Fruit fly (Drosophila melanogaster): ENCODE data around the gene TfIIEalpha.
A peak's percentile ranks its signal among the peaks of the same experiment; 100 is the strongest.

Gene TfIIEalpha

dm6 chr3L:11707978-11708632 lies 26.3 kb downstream of the TfIIEalpha start, which contains the start of gene CG11658:
CG11658 (minus strand) TSS chr3L:11708553.
- TF ChIP-seq Sp1 (GFP tag; optimal IDR thresholded peaks at IDR 0.05) (no peak), Hnf4 (GFP tag; optimal IDR thresholded peaks at IDR 0.05) (no peak), OdsH (GFP tag; optimal IDR thresholded peaks at IDR 0.05) (no peak), dsf (GFP tag; optimal IDR thresholded peaks at IDR 0.05; ENCODE audit: borderline replicate concordance) (no peak), dl (GFP tag; optimal IDR thresholded peaks at IDR 0.05; ENCODE audit: insufficient read depth in 1 of 2, partially characterized antibody in 2 of 2) (peak; percentile 26 to 50), fru (GFP tag; optimal IDR thresholded peaks at IDR 0.05) (no peak), CG9705 (GFP tag; optimal IDR thresholded peaks at IDR 0.05) (no peak), CrebA (GFP tag; optimal IDR thresholded peaks at IDR 0.05; ENCODE audit: borderline replicate concordance) (no peak), N (GFP tag; optimal IDR thresholded peaks at IDR 0.05) (no peak), usp (GFP tag; optimal IDR thresholded peaks at IDR 0.05) (no peak), sv (GFP tag; optimal IDR thresholded peaks at IDR 0.05) (no peak), HLH106 (tag; optimal IDR thresholded peaks at IDR 0.05) (no peak), psq (GFP tag; optimal IDR thresholded peaks at IDR 0.05) (peak; percentile 57), Dif (GFP tag; optimal IDR thresholded peaks at IDR 0.05; ENCODE audit: partially characterized antibody) (peak; percentile 32), foxo (GFP tag; optimal IDR thresholded peaks at IDR 0.05) (no peak), ey (GFP tag; optimal IDR thresholded peaks at IDR 0.05) (no peak), tai (GFP tag; optimal IDR thresholded peaks at IDR 0.05) (no peak), dmrt93B (GFP tag; optimal IDR thresholded peaks at IDR 0.05) (no peak), GATAd (GFP tag; optimal IDR thresholded peaks at IDR 0.05) (no peak), woc (GFP tag; optimal IDR thresholded peaks at IDR 0.05) (no peak), jim (GFP tag; optimal IDR thresholded peaks at IDR 0.05) (no peak), Hr78 (GFP tag; optimal IDR thresholded peaks at IDR 0.05) (no peak), Jra (GFP tag; optimal IDR thresholded peaks at IDR 0.05) (peak; percentile 15), Hr83 (GFP tag; optimal IDR thresholded peaks at IDR 0.05; ENCODE audit: poor library complexity, severe bottlenecking) (peak; percentile 63), lola (GFP tag; optimal IDR thresholded peaks at IDR 0.05) (no peak), h (GFP tag; optimal IDR thresholded peaks at IDR 0.05) (no peak), Myc (optimal IDR thresholded peaks at IDR 0.05) (peak; percentile 5), Mio (GFP tag; optimal IDR thresholded peaks at IDR 0.05) (no peak), Abd-B (GFP tag; optimal IDR thresholded peaks at IDR 0.05) (no peak), Vsx2 (GFP tag; optimal IDR thresholded peaks at IDR 0.05; ENCODE audit: partially characterized antibody) (no peak), sage (GFP tag; optimal IDR thresholded peaks at IDR 0.05) (no peak), pan (optimal IDR thresholded peaks at IDR 0.05) (no peak), Dfd (GFP tag; optimal IDR thresholded peaks at IDR 0.05) (no peak), Rel (GFP tag; optimal IDR thresholded peaks at IDR 0.05) (no peak), Rel (tag; optimal IDR thresholded peaks at IDR 0.05) (peak; percentile 61), rgr (GFP tag; optimal IDR thresholded peaks at IDR 0.05) (no peak), br (GFP tag; optimal IDR thresholded peaks at IDR 0.05) (no peak)

dm6 chr3L:11708633-11709116 lies 26.8 kb downstream of the TfIIEalpha start, which contains the start of the genes Ccdc56 and mtTFB1:
Ccdc56 (plus strand) TSS chr3L:11708979.
mtTFB1 (plus strand) TSS chr3L:11708979.
- TF ChIP-seq pan (optimal IDR thresholded peaks at IDR 0.05) (no peak), h (GFP tag; optimal IDR thresholded peaks at IDR 0.05) (peak; percentile 55), Hnf4 (GFP tag; optimal IDR thresholded peaks at IDR 0.05) (peak; percentile 3), foxo (GFP tag; optimal IDR thresholded peaks at IDR 0.05) (peak in 1 of 2 experiments; percentile 7), Myc (optimal IDR thresholded peaks at IDR 0.05) (no peak)

dm6 chr3L:11711059-11711628 lies 29.3 kb downstream of the TfIIEalpha start, which contains the start of gene crim:
crim (minus strand) TSS chr3L:11711386.
- no peak for TF ChIP-seq usp (GFP tag; optimal IDR thresholded peaks at IDR 0.05)
- peak; percentile 30 for TF ChIP-seq CG32264 (GFP tag; optimal IDR thresholded peaks at IDR 0.05)
- TF ChIP-seq Jra (GFP tag; optimal IDR thresholded peaks at IDR 0.05) = peak; percentile 31
- TF ChIP-seq h (GFP tag; optimal IDR thresholded peaks at IDR 0.05) = peak; percentile 38
- TF ChIP-seq OdsH (GFP tag; optimal IDR thresholded peaks at IDR 0.05) = no peak
- TF ChIP-seq CrebA (GFP tag; optimal IDR thresholded peaks at IDR 0.05; ENCODE audit: borderline replicate concordance) = no peak
- TF ChIP-seq tai (GFP tag; optimal IDR thresholded peaks at IDR 0.05) = peak; percentile 58
- no peak for TF ChIP-seq Vsx2 (GFP tag; optimal IDR thresholded peaks at IDR 0.05; ENCODE audit: partially characterized antibody)
- TF ChIP-seq brk (GFP tag; optimal IDR thresholded peaks at IDR 0.05) = peak; percentile 74
- peak; percentile 71 for TF ChIP-seq Hnf4 (GFP tag; optimal IDR thresholded peaks at IDR 0.05)
- TF ChIP-seq fru (GFP tag; optimal IDR thresholded peaks at IDR 0.05) = peak; percentile 21
- peak in 1 of 2 experiments; percentile 12 for TF ChIP-seq foxo (GFP tag; optimal IDR thresholded peaks at IDR 0.05)
- TF ChIP-seq Hr78 (GFP tag; optimal IDR thresholded peaks at IDR 0.05) = no peak
- no peak for TF ChIP-seq Rel (GFP tag; optimal IDR thresholded peaks at IDR 0.05)
- peak; percentile 21 for TF ChIP-seq Rel (tag; optimal IDR thresholded peaks at IDR 0.05)
